Worm (Caenorhabditis elegans) whole organism, L4 larva: ENCODE results near the gene vrk-1.

Experiments used
- daf-12 ChIP-seq: fragments of 150-350 bp; optimal IDR thresholded peaks from 2 replicates; lab custom pipeline; 2014; ENCODE audit warnings: missing biosample characterization, missing genetic modification reagents, missing genetic modification characterization
- fos-1 ChIP-seq: fragments of 150-350 bp; optimal IDR thresholded peaks from 2 replicates; lab custom pipeline; 2014; ENCODE audit warnings: missing biosample characterization, missing genetic modification characterization
- jun-1 ChIP-seq: fragments of 150-350 bp; optimal IDR thresholded peaks from 2 replicates; lab custom pipeline; 2014; ENCODE audit warnings: missing biosample characterization, missing genetic modification reagents, missing genetic modification characterization
- mxl-2 ChIP-seq: fragments of 200-800 bp; sonication (Bioruptor generic); conservative IDR thresholded peaks from 2 replicates; pipeline ENCODE4 v1.3.6; 2022; ENCODE audit warnings: missing genetic modification reagents, missing genetic modification characterization, missing compliant biosample characterization
- nhr-11 ChIP-seq: fragments of 150-350 bp; optimal IDR thresholded peaks from 2 replicates; lab custom pipeline; 2014; ENCODE audit warnings: missing biosample characterization, missing genetic modification characterization
- nhr-237 ChIP-seq: sonication (generic microtip); optimal IDR thresholded peaks from 2 replicates; lab custom pipeline; 2017; ENCODE audit warnings: missing biosample characterization, missing genetic modification characterization
- nhr-25 ChIP-seq: sonication (generic microtip); optimal IDR thresholded peaks from 2 replicates; lab custom pipeline; 2017; ENCODE audit warnings: missing genetic modification characterization, mild to moderate bottlenecking, missing compliant biosample characterization, antibody characterized with exemption, moderate library complexity, borderline replicate concordance; ENCODE audit not compliant: insufficient read depth
- nhr-6 ChIP-seq: fragments of 150-350 bp; optimal IDR thresholded peaks from 2 replicates; lab custom pipeline; 2014; ENCODE audit warnings: missing biosample characterization, missing genetic modification characterization
- nhr-77 ChIP-seq: fragments of 150-350 bp; optimal IDR thresholded peaks from 2 replicates; lab custom pipeline; 2014; ENCODE audit warnings: missing biosample characterization, missing genetic modification characterization
- unc-39 ChIP-seq: sonication (generic microtip); optimal IDR thresholded peaks from 2 replicates; lab custom pipeline; 2017; ENCODE audit warnings: missing biosample characterization, missing genetic modification characterization
- zip-2 ChIP-seq: fragments of 150-350 bp; optimal IDR thresholded peaks from 2 replicates; lab custom pipeline; 2014; ENCODE audit warnings: missing biosample characterization, missing genetic modification characterization

ce11 chrII:5874130-5874529 is 47.6 kb upstream of the vrk-1 start:
- TF ChIP-seq mxl-2 (GFP tag; lab: Robert Waterston, UW) (no peak), daf-12 (no peak), nhr-25 (tag; lab: Kevin White, UChicago) (no peak), zip-2 (no peak), nhr-6 (tag; lab: Kevin White, UChicago) (no peak), unc-39 (tag; lab: Kevin White, UChicago) (no peak), fos-1 (tag; lab: Kevin White, UChicago) (no peak), jun-1 (tag; lab: Kevin White, UChicago) (no peak), nhr-11 (tag; lab: Kevin White, UChicago) (no peak), nhr-77 (tag; lab: Kevin White, UChicago) (peak; percentile 17), nhr-237 (no peak)
